Worm (Caenorhabditis elegans) whole organism, L2 larva: Measurements from ENCODE around the gene T04G9.7.

ENCODE experiments used
- egl-27 ChIP-seq: sonication (generic microtip); optimal IDR thresholded peaks from 3 replicates; lab custom pipeline; 2017; ENCODE audit warnings: missing biosample characterization, missing genetic modification reagents, missing genetic modification characterization
- lin-39 ChIP-seq: fragments of 150-350 bp; optimal IDR thresholded peaks from 2 replicates; lab custom pipeline; 2014; ENCODE audit warnings: missing biosample characterization, missing genetic modification reagents, missing genetic modification characterization
- unc-39 ChIP-seq: fragments of 150-350 bp; optimal IDR thresholded peaks from 2 replicates; lab custom pipeline; 2014; ENCODE audit warnings: missing biosample characterization, missing genetic modification characterization

DNA sequence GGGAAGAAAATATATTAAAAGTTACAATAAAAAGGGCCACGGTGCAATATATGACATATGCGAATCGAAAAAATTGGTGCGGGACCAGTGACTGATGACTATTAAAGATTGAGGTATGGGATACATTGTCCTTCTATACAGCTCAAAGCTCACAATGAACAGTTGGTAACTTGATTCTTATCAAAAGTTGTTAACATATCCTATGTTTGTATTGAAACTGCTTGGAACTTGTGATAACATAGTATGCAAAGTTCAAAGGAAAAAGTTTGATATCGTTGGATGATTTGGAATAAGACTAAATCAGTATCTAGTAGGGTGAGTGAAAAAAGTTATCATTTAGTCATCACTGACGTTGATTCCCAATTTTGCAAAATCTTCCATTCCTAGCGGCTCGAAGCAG lies 47.3 kb downstream of the T04G9.7 start:
- TF ChIP-seq unc-39 (tag; lab: Kevin White, UChicago): no peak
- TF ChIP-seq egl-27 (tag; lab: Kevin White, UChicago): no peak
- TF ChIP-seq lin-39 (tag; lab: Kevin White, UChicago): no peak
